Worm (Caenorhabditis elegans) whole organism, mixed stage, embryonic: ENCODE data around the gene T15B12.2.

Experiments
- hlh-1 ChIP-seq: fragments of 150-350 bp; optimal IDR thresholded peaks from 2 replicates; lab custom pipeline; 2014; ENCODE audit warnings: missing biosample characterization, missing genetic modification reagents, missing genetic modification characterization
- lsy-2 ChIP-seq: fragments of 150-350 bp; optimal IDR thresholded peaks from 2 replicates; lab custom pipeline; 2014; ENCODE audit warnings: missing biosample characterization, missing genetic modification characterization
- nhr-76 ChIP-seq: sonication (generic microtip); optimal IDR thresholded peaks from 2 replicates; lab custom pipeline; 2017; ENCODE audit warnings: missing biosample characterization, missing genetic modification characterization
- ztf-11 ChIP-seq: fragments of 150-350 bp; optimal IDR thresholded peaks from 2 replicates; lab custom pipeline; 2014; ENCODE audit warnings: missing biosample characterization, missing genetic modification characterization

ce11 chrIII:5329372-5329771 lies 27.7 kb upstream of the T15B12.2 start:
- TF ChIP-seq ztf-11 (tag; lab: Kevin White, UChicago) (no peak), hlh-1 (no peak), lsy-2 (tag; lab: Kevin White, UChicago) (no peak), nhr-76 (tag; lab: Kevin White, UChicago) (no peak)
